Fruit fly (Drosophila melanogaster) whole organism, embryonic: ENCODE measurements around the gene hydra.

ENCODE experiments used
- Abd-B ChIP-seq: fragments of 200-800 bp; sonication (Bioruptor generic); optimal IDR thresholded peaks from 2 replicates; lab custom pipeline; 2018; ENCODE audit warnings: missing biosample characterization, mild to moderate bottlenecking, missing genetic modification characterization, moderate library complexity
- Bgb ChIP-seq: fragments of 200-800 bp; sonication (Bioruptor generic); IDR thresholded peaks from 2 replicates; pipeline ENCODE4 v1.3.6; 2022; ENCODE audit warnings: missing biosample characterization, missing genetic modification characterization; ENCODE audit not compliant: partially characterized antibody
- CG10543 ChIP-seq: fragments of 200-800 bp; sonication (Bioruptor generic); optimal IDR thresholded peaks from 3 replicates; lab custom pipeline; 2017; ENCODE audit warnings: missing biosample characterization, mild to moderate bottlenecking, missing genetic modification characterization, moderate library complexity
- CG10959 ChIP-seq: fragments of 200-800 bp; sonication (Bioruptor generic); IDR thresholded peaks from 2 replicates; pipeline ENCODE4 v1.3.6; 2022; ENCODE audit warnings: missing biosample characterization, missing genetic modification characterization
- CG11696 ChIP-seq: fragments of 200-800 bp; sonication (Bioruptor generic); IDR thresholded peaks from 2 replicates; pipeline ENCODE4 v1.3.6; 2022; ENCODE audit warnings: missing biosample characterization, missing genetic modification characterization
- CG12219 ChIP-seq: fragments of 200-800 bp; sonication (Bioruptor generic); optimal IDR thresholded peaks from 3 replicates; lab custom pipeline; 2018; ENCODE audit warnings: missing biosample characterization, mild to moderate bottlenecking, missing genetic modification characterization
- CG13624 ChIP-seq: fragments of 200-800 bp; sonication (Bioruptor generic); optimal IDR thresholded peaks from 2 replicates; lab custom pipeline; 2016; ENCODE audit warnings: missing biosample characterization, missing genetic modification characterization
- CG15269 ChIP-seq: fragments of 200-800 bp; sonication (Bioruptor generic); optimal IDR thresholded peaks from 2 replicates; lab custom pipeline; 2018; ENCODE audit warnings: missing biosample characterization, mild to moderate bottlenecking, missing genetic modification characterization, moderate library complexity
- CG17359 ChIP-seq: fragments of 200-800 bp; sonication (Bioruptor generic); optimal IDR thresholded peaks from 3 replicates; lab custom pipeline; 2018; ENCODE audit warnings: missing biosample characterization, mild to moderate bottlenecking, missing genetic modification characterization, moderate library complexity
- CG17829 ChIP-seq: fragments of 200-800 bp; optimal IDR thresholded peaks from 2 replicates; lab custom pipeline; 2019; ENCODE audit warnings: missing biosample characterization, mild to moderate bottlenecking, missing genetic modification characterization, moderate library complexity
- CG1792 ChIP-seq: fragments of 200-800 bp; sonication (Bioruptor generic); optimal IDR thresholded peaks from 2 replicates; lab custom pipeline; 2016; ENCODE audit warnings: missing biosample characterization, missing genetic modification characterization
- CG18764 ChIP-seq: fragments of 200-800 bp; sonication (Bioruptor generic); optimal IDR thresholded peaks from 3 replicates; lab custom pipeline; 2016; ENCODE audit warnings: missing biosample characterization, missing genetic modification characterization
- CG2875 ChIP-seq: fragments of 200-800 bp; sonication (Bioruptor generic); optimal IDR thresholded peaks from 2 replicates; lab custom pipeline; 2017; ENCODE audit warnings: missing biosample characterization, mild to moderate bottlenecking, missing genetic modification characterization, missing genetic modification reagents
- CG31365 ChIP-seq: fragments of 200-800 bp; sonication (Bioruptor generic); optimal IDR thresholded peaks from 2 replicates; lab custom pipeline; 2018; ENCODE audit warnings: missing biosample characterization, mild to moderate bottlenecking, missing genetic modification characterization
- CG32772 ChIP-seq: fragments of 200-800 bp; sonication (Bioruptor generic); IDR thresholded peaks from 2 replicates; pipeline ENCODE4 v1.3.6; 2022; ENCODE audit warnings: missing biosample characterization, missing genetic modification characterization
- CG4328 ChIP-seq: fragments of 200-800 bp; sonication (Bioruptor generic); optimal IDR thresholded peaks from 3 replicates; lab custom pipeline; 2017; ENCODE audit warnings: missing biosample characterization, missing genetic modification reagents, missing genetic modification characterization
- CG4617 ChIP-seq: fragments of 200-800 bp; sonication (Bioruptor generic); optimal IDR thresholded peaks from 3 replicates; lab custom pipeline; 2016; ENCODE audit warnings: missing biosample characterization, missing genetic modification characterization, borderline replicate concordance
- CG7839 ChIP-seq: fragments of 200-800 bp; sonication (Bioruptor generic); optimal IDR thresholded peaks from 3 replicates; lab custom pipeline; 2018; ENCODE audit warnings: missing biosample characterization, mild to moderate bottlenecking, missing genetic modification characterization, moderate library complexity
- CG9609 ChIP-seq: fragments of 200-800 bp; sonication (Bioruptor generic); optimal IDR thresholded peaks from 3 replicates; lab custom pipeline; 2016; ENCODE audit warnings: missing biosample characterization, missing genetic modification characterization
- CHES-1-like ChIP-seq: fragments of 200-800 bp; sonication (Bioruptor generic); optimal IDR thresholded peaks from 2 replicates; lab custom pipeline; 2016; ENCODE audit warnings: missing biosample characterization, missing genetic modification characterization
- Dip3 ChIP-seq: fragments of 200-800 bp; sonication (Bioruptor generic); optimal IDR thresholded peaks from 3 replicates; lab custom pipeline; 2016; ENCODE audit warnings: missing biosample characterization, missing genetic modification characterization
- Doc3 ChIP-seq: fragments of 200-800 bp; sonication (Bioruptor generic); IDR thresholded peaks from 3 replicates; pipeline ENCODE4 v1.3.6; 2022; ENCODE audit warnings: missing biosample characterization, missing genetic modification characterization; ENCODE audit not compliant: partially characterized antibody
- E2f2 ChIP-seq: fragments of 200-800 bp; sonication (Bioruptor generic); IDR thresholded peaks from 2 replicates; pipeline ENCODE4 v1.3.6; 2022; ENCODE audit warnings: missing biosample characterization, missing genetic modification characterization
- H2.0 ChIP-seq: fragments of 200-800 bp; sonication (Bioruptor generic); IDR thresholded peaks from 2 replicates; pipeline ENCODE4 v1.3.6; 2022; ENCODE audit warnings: missing biosample characterization, missing genetic modification characterization
- Hand ChIP-seq: fragments of 200-800 bp; sonication (Bioruptor generic); optimal IDR thresholded peaks from 2 replicates; lab custom pipeline; 2017; ENCODE audit warnings: mild to moderate bottlenecking, missing biosample characterization, missing genetic modification reagents, missing genetic modification characterization
- MBD-R2 ChIP-seq: fragments of 200-800 bp; sonication (Bioruptor generic); IDR thresholded peaks from 2 replicates; pipeline ENCODE4 v1.3.6; 2022; ENCODE audit warnings: missing biosample characterization, missing genetic modification characterization
- Med ChIP-seq: fragments of 200-800 bp; sonication (Bioruptor generic); peaks from one replicate; lab custom pipeline; 2016; ENCODE audit warnings: missing biosample characterization, missing genetic modification characterization, mild to moderate bottlenecking, inconsistent platforms, moderate library complexity
- Meics ChIP-seq: fragments of 200-800 bp; sonication (Bioruptor generic); optimal IDR thresholded peaks from 2 replicates; lab custom pipeline; 2017; ENCODE audit warnings: missing biosample characterization, mild to moderate bottlenecking, missing genetic modification characterization
- NK7.1 ChIP-seq: fragments of 200-800 bp; sonication (Bioruptor generic); optimal IDR thresholded peaks from 3 replicates; lab custom pipeline; 2016; ENCODE audit warnings: missing biosample characterization, missing genetic modification characterization
- Optix ChIP-seq: fragments of 200-800 bp; sonication (Bioruptor generic); IDR thresholded peaks from 3 replicates; pipeline ENCODE4 v1.3.6; 2022; ENCODE audit warnings: missing biosample characterization, missing genetic modification characterization
- Pdp1 ChIP-seq, 2 experiments: fragments of 200-800 bp; sonication (Bioruptor generic); optimal IDR thresholded peaks; 3 replicates each; lab custom pipeline; 2016; ENCODE audit warnings: missing biosample characterization in 2 of 2, missing genetic modification characterization in 2 of 2, mild to moderate bottlenecking in 1 of 2, moderate library complexity in 1 of 2
- Ptx1 ChIP-seq: fragments of 200-800 bp; sonication (Bioruptor generic); IDR thresholded peaks from 2 replicates; pipeline ENCODE4 v1.3.6; 2022; ENCODE audit warnings: missing biosample characterization, missing genetic modification characterization
- Rfx ChIP-seq: fragments of 200-800 bp; sonication (Bioruptor generic); IDR thresholded peaks from 2 replicates; pipeline ENCODE4 v1.3.6; 2022; ENCODE audit warnings: missing biosample characterization, missing genetic modification characterization
- TFAM ChIP-seq: fragments of 200-800 bp; sonication (Bioruptor generic); optimal IDR thresholded peaks from 2 replicates; lab custom pipeline; 2017; ENCODE audit warnings: missing biosample characterization, missing genetic modification characterization, inconsistent platforms
- al ChIP-seq: fragments of 200-800 bp; sonication (Bioruptor generic); IDR thresholded peaks from 2 replicates; pipeline ENCODE4 v1.3.6; 2022; ENCODE audit warnings: missing biosample characterization, missing genetic modification characterization
- amos ChIP-seq: fragments of 200-800 bp; sonication (Bioruptor generic); IDR thresholded peaks from 2 replicates; pipeline ENCODE4 v1.3.6; 2022; ENCODE audit warnings: missing biosample characterization, missing genetic modification characterization; ENCODE audit not compliant: partially characterized antibody
- ara ChIP-seq: fragments of 200-800 bp; sonication (Bioruptor generic); IDR thresholded peaks from 2 replicates; pipeline ENCODE4 v1.3.6; 2022; ENCODE audit warnings: missing biosample characterization, missing genetic modification characterization
- cas ChIP-seq: fragments of 200-800 bp; sonication (Bioruptor generic); IDR thresholded peaks from 2 replicates; pipeline ENCODE4 v1.3.6; 2022; ENCODE audit warnings: missing biosample characterization, missing genetic modification characterization
- dm ChIP-seq: fragments of 200-800 bp; sonication (Bioruptor generic); optimal IDR thresholded peaks from 3 replicates; lab custom pipeline; 2016; ENCODE audit warnings: missing biosample characterization, missing genetic modification characterization
- en ChIP-seq: fragments of 200-800 bp; sonication (Bioruptor generic); optimal IDR thresholded peaks from 2 replicates; lab custom pipeline; 2016; ENCODE audit warnings: missing biosample characterization, missing genetic modification characterization
- gem ChIP-seq: fragments of 200-800 bp; sonication (Bioruptor generic); optimal IDR thresholded peaks from 2 replicates; lab custom pipeline; 2019; ENCODE audit warnings: missing biosample characterization, mild to moderate bottlenecking, missing genetic modification characterization, moderate library complexity
- hbn ChIP-seq: fragments of 200-800 bp; sonication (Bioruptor generic); IDR thresholded peaks from 2 replicates; pipeline ENCODE4 v1.3.6; 2022; ENCODE audit warnings: missing biosample characterization, missing genetic modification characterization; ENCODE audit not compliant: partially characterized antibody
- hkb ChIP-seq, 2 experiments: fragments of 200-800 bp in 1 of 2; fragments of >200 bp in 1 of 2; sonication (Bioruptor generic) in 1 of 2; IDR thresholded peaks in 1 of 2; optimal IDR thresholded peaks in 1 of 2; 2 replicates each; pipeline versions ENCODE4 v1.3.6 to Lab custom; 2017 to 2022; ENCODE audit warnings: missing biosample characterization in 1 of 2, missing genetic modification characterization in 1 of 2
- klu ChIP-seq: fragments of 200-800 bp; sonication (Bioruptor generic); IDR thresholded peaks from 2 replicates; pipeline ENCODE4 v1.3.6; 2022; ENCODE audit warnings: missing biosample characterization, missing genetic modification characterization
- knrl ChIP-seq: fragments of 200-800 bp; sonication (Bioruptor generic); IDR thresholded peaks from 3 replicates; pipeline ENCODE4 v1.3.6; 2022; ENCODE audit warnings: missing biosample characterization, missing genetic modification characterization; ENCODE audit not compliant: partially characterized antibody
- maf-S ChIP-seq: fragments of 200-800 bp; sonication (Bioruptor generic); optimal IDR thresholded peaks from 2 replicates; lab custom pipeline; 2016; ENCODE audit warnings: missing biosample characterization, missing genetic modification characterization
- mam ChIP-seq: fragments of 200-800 bp; sonication (Bioruptor generic); optimal IDR thresholded peaks from 3 replicates; lab custom pipeline; 2016; ENCODE audit warnings: missing biosample characterization, missing genetic modification characterization
- mirr ChIP-seq: fragments of 200-800 bp; sonication (Bioruptor generic); optimal IDR thresholded peaks from 3 replicates; lab custom pipeline; 2018; ENCODE audit warnings: missing biosample characterization, mild to moderate bottlenecking, missing genetic modification characterization
- p53 ChIP-seq: fragments of 200-800 bp; sonication (Bioruptor generic); optimal IDR thresholded peaks from 2 replicates; lab custom pipeline; 2016; ENCODE audit warnings: missing biosample characterization, missing genetic modification characterization
- sens ChIP-seq: fragments of 200-800 bp; sonication (Bioruptor generic); peaks from one replicate; lab custom pipeline; 2016; ENCODE audit warnings: missing biosample characterization, missing genetic modification characterization
- sug ChIP-seq: fragments of 200-800 bp; optimal IDR thresholded peaks from 2 replicates; lab custom pipeline; 2019; ENCODE audit warnings: missing biosample characterization, mild to moderate bottlenecking, missing genetic modification characterization, moderate library complexity
- z ChIP-seq: fragments of 200-800 bp; sonication (Bioruptor generic); IDR thresholded peaks from 3 replicates; pipeline ENCODE4 v1.3.6; 2022; ENCODE audit warnings: missing biosample characterization, missing genetic modification characterization

Gene hydra

dm6 chrX:20643964-20644363 lies 32.9 kb downstream of the hydra start (continued):
- TF ChIP-seq CG9609 (no peak), Meics (no peak), CG10959 (GFP tag; lab: Robert Waterston, UW) (no peak), CG13624 (no peak), z (GFP tag; lab: Robert Waterston, UW) (no peak), CG12219 (GFP tag; lab: Kevin White, UChicago) (peak; percentile 9), Doc3 (GFP tag; lab: Robert Waterston, UW) (no peak), mirr (GFP tag; lab: Kevin White, UChicago) (no peak), CG2875 (GFP tag; lab: Kevin White, UChicago) (peak; percentile 14), CG10543 (GFP tag; lab: Kevin White, UChicago) (no peak), hbn (GFP tag; lab: Robert Waterston, UW) (no peak), Dip3 (GFP tag; lab: Kevin White, UChicago) (no peak), sens (GFP tag; lab: Kevin White, UChicago) (peak; percentile 60), CG15269 (tag; lab: Kevin White, UChicago) (no peak), Bgb (GFP tag; lab: Robert Waterston, UW) (no peak), p53 (GFP tag; lab: Kevin White, UChicago) (no peak), CG18764 (no peak), Rfx (no peak), CG31365 (no peak), dm (no peak), CG17359 (peak; percentile 9), CG17829 (tag; lab: Kevin White, UChicago) (peak; percentile 38), knrl (no peak), CG1792 (GFP tag; lab: Kevin White, UChicago) (no peak), CG11696 (GFP tag; lab: Robert Waterston, UW) (no peak), CG32772 (GFP tag; lab: Robert Waterston, UW) (no peak), Pdp1 (GFP tag; optimal IDR thresholded peaks at IDR 0.05; lab: Kevin White, UChicago) (no peak), ara (GFP tag; lab: Robert Waterston, UW) (no peak), sug (tag; lab: Kevin White, UChicago) (no peak), maf-S (GFP tag; lab: Kevin White, UChicago) (no peak), hkb (optimal IDR thresholded peaks at IDR 0.05; lab: Kevin White, UChicago) (no peak), hkb (GFP tag; IDR thresholded peaks at IDR 0.05; lab: Robert Waterston, UW) (0 out of 2 replicates have a peak, but pooled peaks have one; percentile 23), gem (peak; percentile 67), Med (GFP tag; lab: Kevin White, UChicago) (no peak), NK7.1 (GFP tag; lab: Kevin White, UChicago) (no peak), CG4328 (GFP tag; lab: Kevin White, UChicago) (no peak), Optix (GFP tag; lab: Robert Waterston, UW) (no peak), H2.0 (no peak), Hand (GFP tag; lab: Kevin White, UChicago) (no peak), amos (GFP tag; lab: Robert Waterston, UW) (no peak), Abd-B (GFP tag; lab: Kevin White, UChicago) (no peak), en (no peak), CG7839 (tag; lab: Kevin White, UChicago) (peak; percentile 42), CG4617 (GFP tag; lab: Kevin White, UChicago) (no peak), CHES-1-like (GFP tag; lab: Kevin White, UChicago) (no peak), klu (GFP tag; lab: Robert Waterston, UW) (no peak), cas (GFP tag; lab: Robert Waterston, UW) (no peak), TFAM (GFP tag; lab: Kevin White, UChicago) (no peak), MBD-R2 (no peak), Ptx1 (no peak), E2f2 (GFP tag; lab: Robert Waterston, UW) (no peak), mam (GFP tag; lab: Kevin White, UChicago) (no peak), al (GFP tag; lab: Robert Waterston, UW) (no peak)
